Fruit fly (Drosophila melanogaster) whole organism, pupa: Measurements from ENCODE around the gene Lkb1.

Experiments
- CG12605 ChIP-seq: fragments of 200-800 bp; sonication (Bioruptor generic); IDR thresholded peaks from 2 replicates; pipeline ENCODE4 v1.3.6; 2022; ENCODE audit warnings: missing biosample characterization, missing genetic modification characterization
- D1 ChIP-seq: fragments of 200-800 bp; sonication (Bioruptor generic); optimal IDR thresholded peaks from 2 replicates; lab custom pipeline; 2018; ENCODE audit warnings: missing biosample characterization, mild to moderate bottlenecking, missing genetic modification characterization, moderate library complexity
- Pif1A ChIP-seq: fragments of 200-800 bp; sonication (Bioruptor generic); optimal IDR thresholded peaks from 3 replicates; lab custom pipeline; 2016; ENCODE audit warnings: missing biosample characterization, missing genetic modification characterization
- fd96Ca ChIP-seq: fragments of 200-800 bp; sonication (Bioruptor generic); IDR thresholded peaks from 3 replicates; pipeline ENCODE4 v1.3.6; 2022; ENCODE audit warnings: missing biosample characterization, missing genetic modification characterization
- rn ChIP-seq: fragments of 200-800 bp; sonication (Bioruptor generic); IDR thresholded peaks from 2 replicates; pipeline ENCODE4 v1.3.6; 2022; ENCODE audit warnings: missing biosample characterization, missing genetic modification characterization

DNA sequence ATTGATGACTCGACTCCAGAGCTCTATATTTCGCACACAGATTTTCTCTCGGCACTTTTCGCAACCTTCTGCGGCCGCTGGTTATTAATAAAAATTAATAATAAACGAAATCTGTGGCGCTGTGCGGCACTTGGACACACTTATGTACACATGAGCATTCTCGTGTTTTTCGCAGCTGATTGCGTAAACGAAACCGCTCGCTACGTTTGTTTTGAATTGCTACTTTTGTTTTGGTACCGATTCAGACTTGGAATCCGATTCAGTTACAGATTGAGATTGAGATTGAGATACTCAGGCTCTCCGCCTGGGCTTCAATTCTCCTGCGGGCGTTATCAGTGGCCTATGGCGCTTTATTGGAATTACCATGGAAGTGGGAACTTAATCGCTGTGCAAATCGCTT is 9.6 kb downstream of the Lkb1 start:
- TF ChIP-seq rn (GFP tag; lab: Robert Waterston, UW) (no peak), CG12605 (GFP tag; lab: Robert Waterston, UW) (no peak), D1 (tag; lab: Kevin White, UChicago) (no peak), fd96Ca (GFP tag; lab: Robert Waterston, UW) (no peak), Pif1A (GFP tag; lab: Kevin White, UChicago) (no peak)
